Worm (Caenorhabditis elegans): ENCODE results near the gene ceh-79.
A peak's percentile ranks its signal among the peaks of the same experiment; 100 is the strongest.

ceh-79 gene

ce11 chrV:13262781-13263318 lies 38.8 kb upstream of the ceh-79 start (continued):
- TF ChIP-seq fkh-10 (GFP tag; optimal IDR thresholded peaks at IDR 0.05) (no peak), nhr-19 (GFP tag; conservative IDR thresholded peaks at IDR 0.05) (no peak), pax-3 (tag; optimal IDR thresholded peaks at IDR 0.05) (peak; percentile 62), C16A3.4 (tag; optimal IDR thresholded peaks at IDR 0.05) (no peak), nhr-28 (tag; optimal IDR thresholded peaks at IDR 0.05) (no peak), unc-86 (tag; optimal IDR thresholded peaks at IDR 0.05) (no peak), ceh-88 (GFP tag; IDR thresholded peaks at IDR 0.05) (no peak), ets-5 (GFP tag; IDR thresholded peaks at IDR 0.05) (no peak), C34B4.2 (tag; optimal IDR thresholded peaks at IDR 0.05) (no peak), ceh-8 (GFP tag; optimal IDR thresholded peaks at IDR 0.05) (no peak), lin-35 (GFP tag; optimal IDR thresholded peaks at IDR 0.05) (peak in 1 of 2 experiments; percentile 0), hpl-2 (GFP tag; optimal IDR thresholded peaks at IDR 0.05) (no peak), hlh-17 (GFP tag; optimal IDR thresholded peaks at IDR 0.05; ENCODE audit: borderline replicate concordance) (no peak), nhr-20 (tag; optimal IDR thresholded peaks at IDR 0.05) (peak; percentile 57), grh-1 (GFP tag; IDR thresholded peaks at IDR 0.05) (no peak), pag-3 (tag; optimal IDR thresholded peaks at IDR 0.05; ENCODE audit: borderline replicate concordance, insufficient read depth) (no peak), lin-39 (tag; optimal IDR thresholded peaks at IDR 0.05) (no peak), ceh-82 (tag; optimal IDR thresholded peaks at IDR 0.05) (no peak), C04F5.9 (tag; optimal IDR thresholded peaks at IDR 0.05) (no peak), nhr-84 (tag; optimal IDR thresholded peaks at IDR 0.05) (no peak), unc-98 (GFP tag; IDR thresholded peaks at IDR 0.05) (no peak), dpl-1 (GFP tag; optimal IDR thresholded peaks at IDR 0.05) (no peak), unc-30 (tag; optimal IDR thresholded peaks at IDR 0.05) (no peak), F16B12.6 (tag; optimal IDR thresholded peaks at IDR 0.05) (no peak), nhr-90 (tag; optimal IDR thresholded peaks at IDR 0.05; ENCODE audit: poor library complexity) (peak; percentile 20), rnt-1 (tag; optimal IDR thresholded peaks at IDR 0.05) (no peak), snpc-4 (tag; optimal IDR thresholded peaks at IDR 0.05) (no peak), alr-1 (tag; optimal IDR thresholded peaks at IDR 0.05; ENCODE audit: borderline replicate concordance) (no peak)

DNA sequence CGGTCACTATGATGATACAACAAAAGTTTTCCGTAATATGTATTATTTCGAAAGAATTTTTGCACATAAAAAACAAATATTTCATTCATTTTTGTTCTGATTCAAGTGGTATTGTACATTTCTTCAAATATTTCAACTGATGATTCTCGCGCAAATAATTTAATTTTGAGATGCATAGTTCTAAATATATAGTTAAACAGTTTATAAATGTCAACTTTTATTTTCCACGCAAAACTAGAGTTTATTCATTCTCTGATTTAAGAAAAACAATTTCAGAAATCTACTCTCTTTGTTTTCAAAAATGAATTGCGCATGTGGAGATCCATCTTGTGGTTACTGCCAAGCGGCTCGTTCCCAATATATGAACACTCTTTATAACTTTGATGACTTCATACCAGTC lies 37.4 kb upstream of the ceh-79 start, which contains the start of gene zip-5:
TSS of gene zip-5 (plus strand) at position 301 of the 400 bp plus-strand sequence.
- TF ChIP-seq unc-98 (GFP tag; IDR thresholded peaks at IDR 0.05) (no peak), alr-1 (tag; optimal IDR thresholded peaks at IDR 0.05; ENCODE audit: borderline replicate concordance) (no peak), C04F5.9 (tag; optimal IDR thresholded peaks at IDR 0.05) (no peak)

DNA sequence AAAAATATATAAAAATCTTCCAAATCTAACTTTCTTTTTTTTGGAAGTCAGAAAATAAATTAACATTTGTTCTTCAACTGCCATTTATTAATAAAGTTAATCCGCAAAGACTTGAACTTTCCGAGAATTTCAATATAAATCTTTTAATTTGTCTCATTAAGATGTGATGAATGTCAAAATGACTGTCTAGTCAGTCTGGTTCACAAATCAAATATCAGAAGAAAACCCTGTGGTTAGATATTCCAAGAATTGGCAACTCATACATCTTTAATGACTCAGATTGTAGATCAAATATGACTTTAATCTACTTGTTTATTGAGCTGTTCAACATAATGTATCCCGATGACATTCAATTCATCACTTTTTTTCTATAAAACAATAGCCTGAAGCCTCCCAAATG lies 36.0 kb upstream of the ceh-79 start:
- TF ChIP-seq C34B4.2 (tag; optimal IDR thresholded peaks at IDR 0.05), result no peak
- TF ChIP-seq unc-130 (tag; optimal IDR thresholded peaks at IDR 0.05), result no peak
- no peak for TF ChIP-seq xbp-1 (tag; optimal IDR thresholded peaks at IDR 0.05)
- TF ChIP-seq sup-37 (GFP tag; optimal IDR thresholded peaks at IDR 0.05), result no peak
- TF ChIP-seq zip-4 (GFP tag; optimal IDR thresholded peaks at IDR 0.05), result no peak
- TF ChIP-seq ceh-88 (GFP tag; IDR thresholded peaks at IDR 0.05), result no peak
- no peak for TF ChIP-seq lin-15B (tag; optimal IDR thresholded peaks at IDR 0.05)
- TF ChIP-seq fkh-4 (tag; optimal IDR thresholded peaks at IDR 0.05; ENCODE audit: borderline replicate concordance), result peak; percentile 68
- no peak for TF ChIP-seq ces-1 (GFP tag; optimal IDR thresholded peaks at IDR 0.05)
- no peak for TF ChIP-seq lir-3 (tag; optimal IDR thresholded peaks at IDR 0.05; ENCODE audit: poor library complexity)
- no peak for TF ChIP-seq vab-15 (tag; optimal IDR thresholded peaks at IDR 0.05)
- TF ChIP-seq rnt-1 (tag; optimal IDR thresholded peaks at IDR 0.05), result no peak
- no peak for TF ChIP-seq unc-86 (tag; optimal IDR thresholded peaks at IDR 0.05)
- TF ChIP-seq elt-2 (tag; optimal IDR thresholded peaks at IDR 0.05), result no peak
- TF ChIP-seq nhr-12 (tag; optimal IDR thresholded peaks at IDR 0.05), result no peak
- TF ChIP-seq mdl-1 (tag; optimal IDR thresholded peaks at IDR 0.05), result no peak
- no peak for TF ChIP-seq aly-2 (tag; optimal IDR thresholded peaks at IDR 0.05)
- no peak for TF ChIP-seq lin-13 (GFP tag; optimal IDR thresholded peaks at IDR 0.05)
- TF ChIP-seq alr-1 (tag; optimal IDR thresholded peaks at IDR 0.05; ENCODE audit: borderline replicate concordance), result no peak
- no peak for TF ChIP-seq C16A3.4 (tag; optimal IDR thresholded peaks at IDR 0.05)
- peak; percentile 9 for TF ChIP-seq sox-4 (tag; optimal IDR thresholded peaks at IDR 0.05)
- TF ChIP-seq zag-1 (tag; optimal IDR thresholded peaks at IDR 0.05), result no peak
- no peak for TF ChIP-seq nhr-90 (tag; optimal IDR thresholded peaks at IDR 0.05; ENCODE audit: poor library complexity)
- no peak for TF ChIP-seq dpl-1 (GFP tag; optimal IDR thresholded peaks at IDR 0.05)
- TF ChIP-seq ama-1 (optimal IDR thresholded peaks at IDR 0.05), result no peak
- TF ChIP-seq ceh-8 (GFP tag; optimal IDR thresholded peaks at IDR 0.05), result peak; percentile 69
- TF ChIP-seq nhr-11 (tag; optimal IDR thresholded peaks at IDR 0.05), result no peak
- TF ChIP-seq lsy-2 (tag; optimal IDR thresholded peaks at IDR 0.05), result no peak
- TF ChIP-seq nhr-84 (tag; optimal IDR thresholded peaks at IDR 0.05), result no peak
- no peak for TF ChIP-seq C04F5.9 (tag; optimal IDR thresholded peaks at IDR 0.05)

Data from whole organism, L1 larva.